Fruit fly (Drosophila melanogaster) whole organism, wandering third instar larva: ENCODE results near the gene CG32988.

Source experiments
- Dfd ChIP-seq: fragments of >200 bp; optimal IDR thresholded peaks from 2 replicates; lab custom pipeline; 2017; ENCODE audit warnings: missing biosample characterization, missing genetic modification characterization
- Mio ChIP-seq: sonication (Bioruptor generic); optimal IDR thresholded peaks from 2 replicates; lab custom pipeline; 2016; ENCODE audit warnings: missing biosample characterization, missing genetic modification characterization
- psq ChIP-seq: fragments of 200-800 bp; sonication (Bioruptor generic); optimal IDR thresholded peaks from 3 replicates; lab custom pipeline; 2017; ENCODE audit warnings: missing biosample characterization, mild to moderate bottlenecking, missing genetic modification characterization, moderate library complexity
- sv ChIP-seq: fragments of 200-800 bp; sonication (Bioruptor generic); optimal IDR thresholded peaks from 3 replicates; lab custom pipeline; 2016; ENCODE audit warnings: missing biosample characterization, missing genetic modification characterization
- tai ChIP-seq: sonication (Bioruptor generic); optimal IDR thresholded peaks from 2 replicates; lab custom pipeline; 2016; ENCODE audit warnings: missing biosample characterization, missing genetic modification characterization

- TF ChIP-seq Mio (GFP tag; lab: Kevin White, UChicago) (no peak), Dfd (GFP tag; lab: Kevin White, UChicago) (no peak), tai (no peak), psq (no peak), sv (no peak)
Measured at dm6 chr2L:8846726-8847554, 17.7 kb upstream of the CG32988 start.
